Worm (Caenorhabditis elegans) whole organism, midembryonic: Measurements from ENCODE around the gene ttbk-3.

Experiments used
- T22C8.4 ChIP-seq: fragments of 200-800 bp; sonication (Bioruptor generic); IDR thresholded peaks from 2 replicates; pipeline ENCODE4 v1.3.6; 2022; ENCODE audit warnings: missing genetic modification characterization, missing compliant biosample characterization
- cog-1 ChIP-seq: sonication (generic microtip); optimal IDR thresholded peaks from 2 replicates; lab custom pipeline; 2016; ENCODE audit warnings: missing genetic modification characterization, missing compliant biosample characterization
- flt-1 ChIP-seq: fragments of 200-800 bp; sonication (Bioruptor generic); IDR thresholded peaks from 2 replicates; pipeline ENCODE4 v1.3.6; 2022; ENCODE audit warnings: missing genetic modification characterization, missing compliant biosample characterization
- klf-2 ChIP-seq: fragments of 200-800 bp; sonication (Bioruptor generic); conservative IDR thresholded peaks from 2 replicates; pipeline ENCODE4 v1.3.6; 2022; ENCODE audit warnings: missing genetic modification reagents, missing genetic modification characterization, missing compliant biosample characterization
- med-1 ChIP-seq: sonication (generic microtip); optimal IDR thresholded peaks from 2 replicates; lab custom pipeline; 2017; ENCODE audit warnings: missing genetic modification characterization, mild to moderate bottlenecking, missing compliant biosample characterization, antibody characterized with exemption, missing genetic modification reagents; ENCODE audit not compliant: insufficient read depth
- ref-1 ChIP-seq: fragments of 200-800 bp; sonication (Bioruptor generic); conservative IDR thresholded peaks from 2 replicates; pipeline ENCODE4 v1.3.6; 2022; ENCODE audit warnings: missing genetic modification reagents, missing genetic modification characterization, missing compliant biosample characterization
- ztf-29 ChIP-seq: fragments of 200-800 bp; sonication (Bioruptor generic); IDR thresholded peaks from 2 replicates; pipeline ENCODE4 v1.3.6; 2022; ENCODE audit warnings: missing genetic modification reagents, missing genetic modification characterization, missing compliant biosample characterization

DNA sequence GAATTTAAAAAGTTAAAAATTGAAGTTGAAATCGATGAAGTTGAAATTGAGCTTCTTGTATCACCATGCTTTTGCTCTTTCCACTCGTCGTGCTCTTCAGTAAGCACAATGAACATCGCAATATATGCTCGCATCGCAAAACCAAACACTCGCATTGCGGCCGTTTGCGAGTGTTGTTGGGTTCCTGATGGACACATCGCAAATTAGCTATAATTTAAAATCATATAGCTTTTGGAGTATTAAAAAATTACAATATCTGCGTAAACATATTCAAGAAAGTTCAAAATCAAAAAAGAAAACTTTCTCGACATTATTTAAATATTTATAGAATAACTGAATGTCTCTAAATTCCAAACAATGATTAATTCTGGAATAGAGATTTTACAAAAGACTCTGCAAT is 47.7 kb downstream of the ttbk-3 start, which contains the start of gene K07F5.17:
- TF ChIP-seq klf-2 (no peak), cog-1 (no peak), T22C8.4 (GFP tag; lab: Robert Waterston, UW) (no peak), ref-1 (GFP tag; lab: Robert Waterston, UW) (no peak), flt-1 (GFP tag; lab: Robert Waterston, UW) (no peak), med-1 (GFP tag; lab: Kevin White, UChicago) (no peak), ztf-29 (no peak)
